Worm (Caenorhabditis elegans): ENCODE results near the gene pro-1.

Gene pro-1

DNA sequence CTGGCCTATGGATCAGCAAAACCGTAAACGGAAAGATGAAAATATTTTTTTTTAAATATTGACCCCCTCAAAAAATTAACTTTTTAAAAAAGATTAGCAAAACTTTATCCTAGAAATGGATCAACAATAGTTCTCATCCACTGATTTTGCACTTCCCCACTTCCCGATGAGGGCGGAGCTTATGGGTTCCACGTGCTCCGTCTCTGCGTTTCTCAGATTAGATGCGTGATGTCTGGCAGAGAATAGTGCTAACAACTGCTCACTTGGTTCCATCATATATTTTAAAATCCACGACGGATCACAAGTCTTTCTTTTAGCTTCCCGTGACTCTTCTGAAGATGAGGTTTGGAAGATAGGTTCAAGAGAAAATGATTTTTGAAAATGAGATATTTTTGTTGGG, 16.5 kb upstream of the pro-1 start:
- TF ChIP-seq unc-62 (GFP tag; optimal IDR thresholded peaks at IDR 0.05), result no peak

DNA sequence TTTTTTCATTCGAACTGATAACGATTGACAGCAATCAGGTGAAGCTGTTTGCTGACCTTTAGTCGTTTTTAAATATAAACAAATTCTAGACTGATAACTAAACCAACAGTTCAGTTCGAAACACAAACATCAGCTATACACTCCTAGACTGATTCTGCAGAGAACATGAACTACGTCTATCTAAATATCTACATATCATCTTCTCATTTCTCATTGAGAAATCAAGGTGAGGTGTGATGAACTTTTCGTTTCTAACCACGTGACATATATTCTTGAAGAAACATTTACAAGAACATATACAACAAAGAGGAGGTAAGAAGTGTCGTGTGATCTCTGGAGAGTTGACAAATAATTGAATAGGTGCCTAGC, 15.4 kb upstream of the pro-1 start:
- TF ChIP-seq unc-62 (GFP tag; optimal IDR thresholded peaks at IDR 0.05), result no peak

DNA sequence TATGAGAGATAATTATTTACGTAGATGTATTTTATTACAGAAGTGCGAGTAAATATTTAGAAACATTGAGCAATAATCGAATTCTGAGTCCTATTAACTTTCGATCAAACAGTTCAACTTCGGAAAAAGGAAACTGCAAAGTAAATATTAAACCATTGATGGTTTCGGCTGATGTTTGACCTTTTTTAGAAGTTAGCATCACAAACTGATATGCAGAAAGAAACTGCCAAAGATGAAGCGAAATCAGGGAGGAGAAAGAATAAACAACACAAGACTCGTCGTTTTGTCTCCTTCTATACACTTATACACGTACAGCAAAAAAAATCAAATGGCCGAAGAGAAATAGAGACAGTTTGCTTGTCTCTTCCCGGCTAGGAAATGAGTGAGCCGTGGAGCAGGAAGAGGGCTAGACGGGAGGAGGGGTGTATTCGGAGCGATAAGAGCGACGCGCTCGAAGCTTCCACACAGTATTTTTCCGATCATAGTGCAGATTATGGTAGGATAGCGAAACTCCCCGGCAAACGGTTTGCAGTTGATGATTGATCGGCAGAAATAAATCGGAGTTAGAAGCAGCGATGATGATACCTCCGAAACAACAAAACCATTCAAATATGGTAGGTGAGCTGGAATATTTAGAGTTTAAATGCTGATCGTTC, 14.9 kb upstream of the pro-1 start:
- TF ChIP-seq unc-62 (GFP tag; optimal IDR thresholded peaks at IDR 0.05), result no peak

- TF ChIP-seq unc-62 (GFP tag; optimal IDR thresholded peaks at IDR 0.05), result no peak
Measured at ce11 chrII:10555484-10556075, 13.8 kb upstream of the pro-1 start.

ce11 chrII:10554972-10555371, 13.2 kb upstream of the pro-1 start, which contains the start of gene mnk-1:
mnk-1 (minus strand) TSS chrII:10555044.
- TF ChIP-seq unc-62 (GFP tag; optimal IDR thresholded peaks at IDR 0.05), result no peak

DNA sequence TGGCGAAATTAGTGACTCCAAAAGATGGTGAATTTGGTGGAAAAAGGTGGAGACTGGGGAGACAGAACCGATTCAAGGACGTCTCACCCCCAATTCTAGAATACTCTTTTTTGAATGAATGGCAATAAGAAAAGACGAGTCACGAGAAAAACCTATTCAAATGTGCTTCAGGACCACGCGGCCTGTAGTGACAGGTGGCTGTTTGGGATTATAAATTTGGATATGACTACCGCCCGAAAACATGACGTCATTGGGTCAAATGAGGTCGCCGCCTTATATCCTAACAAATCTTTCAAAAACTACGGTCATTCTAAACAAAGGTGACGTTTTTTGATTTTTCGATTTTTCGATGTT, 12.2 kb upstream of the pro-1 start:
- TF ChIP-seq unc-62 (GFP tag; optimal IDR thresholded peaks at IDR 0.05), result no peak

- no peak for TF ChIP-seq unc-62 (GFP tag; optimal IDR thresholded peaks at IDR 0.05)
Measured at ce11 chrII:10553377-10554045, 11.7 kb upstream of the pro-1 start.

ce11 chrII:10551985-10552736, 10.4 kb upstream of the pro-1 start:
- TF ChIP-seq unc-62 (GFP tag; optimal IDR thresholded peaks at IDR 0.05), result peak; percentile 36

- TF ChIP-seq unc-62 (GFP tag; optimal IDR thresholded peaks at IDR 0.05), result no peak
Measured at ce11 chrII:10550872-10551647, 9.3 kb upstream of the pro-1 start.

ce11 chrII:10550173-10550572, 8.4 kb upstream of the pro-1 start:
- no peak for TF ChIP-seq unc-62 (GFP tag; optimal IDR thresholded peaks at IDR 0.05)

DNA sequence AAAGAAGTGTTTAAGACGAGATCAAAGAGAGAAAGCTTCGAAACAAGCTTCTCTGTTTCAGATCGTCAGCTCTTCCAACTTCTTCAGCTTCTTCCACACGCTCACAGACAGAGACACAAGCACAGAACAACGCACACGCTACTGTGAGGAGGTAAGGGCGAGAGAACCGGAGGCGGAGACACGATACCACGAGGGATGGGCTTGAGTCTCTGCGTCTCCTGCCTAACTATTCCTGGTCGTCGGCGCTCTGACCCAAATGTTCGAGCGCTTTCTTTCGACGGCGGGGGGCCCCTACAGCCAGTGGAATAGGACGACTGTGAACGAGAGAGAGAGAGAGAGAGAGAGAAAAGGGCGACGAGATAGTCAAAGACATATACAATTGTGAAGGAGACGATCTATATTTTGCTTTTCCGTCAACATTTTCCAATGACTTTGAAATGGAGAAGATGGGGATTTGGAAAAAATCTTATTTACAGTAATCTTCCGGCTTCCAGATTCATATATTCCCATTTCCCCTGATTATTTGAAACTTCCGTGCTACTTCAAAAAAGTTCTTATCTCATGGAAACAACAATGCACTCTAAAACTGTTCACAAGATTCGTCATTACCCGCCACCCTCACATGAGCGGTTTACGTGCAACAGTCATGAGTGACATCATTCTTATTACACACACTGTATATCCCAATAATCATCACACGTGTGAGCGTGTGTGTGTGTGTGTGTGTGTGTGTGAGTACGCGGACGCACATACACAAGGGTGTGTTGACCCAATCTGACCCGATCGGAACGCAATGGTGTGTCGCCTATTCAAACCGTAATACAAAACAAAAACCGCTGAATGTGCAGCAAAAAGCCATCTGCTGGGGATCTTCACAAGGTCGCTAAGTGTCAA, 7.2 kb upstream of the pro-1 start:
- no peak for TF ChIP-seq unc-62 (GFP tag; optimal IDR thresholded peaks at IDR 0.05)

- TF ChIP-seq unc-62 (GFP tag; optimal IDR thresholded peaks at IDR 0.05), result no peak
Measured at ce11 chrII:10547803-10548693, 6.3 kb upstream of the pro-1 start.

DNA sequence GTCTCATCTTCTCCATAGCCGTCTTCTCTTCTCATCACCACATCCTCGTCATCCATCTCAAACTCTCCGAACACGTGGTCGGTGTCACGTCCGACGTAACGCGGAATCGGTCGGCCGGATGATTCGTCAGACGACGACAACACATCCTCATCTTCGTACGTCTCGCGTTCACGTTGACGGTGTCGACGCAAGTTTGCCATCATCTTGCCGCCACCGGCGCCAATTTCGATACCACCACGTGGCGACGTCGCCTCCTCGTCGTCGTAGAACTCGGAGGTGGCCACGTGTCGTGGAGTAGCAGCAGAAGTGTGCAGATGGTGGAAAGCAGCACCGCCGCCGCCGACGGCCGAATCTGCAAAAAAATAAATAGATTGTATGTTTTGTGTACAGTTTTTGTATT, 5.5 kb upstream of the pro-1 start:
- TF ChIP-seq unc-62 (GFP tag; optimal IDR thresholded peaks at IDR 0.05), result no peak

- TF ChIP-seq unc-62 (GFP tag; optimal IDR thresholded peaks at IDR 0.05), result no peak
Measured at ce11 chrII:10546784-10547087, 4.9 kb upstream of the pro-1 start.

Measured in whole organism, dauer.